Worm (Caenorhabditis elegans) whole organism, young adult: Measurements from ENCODE around the gene msra-1.

Experiments used
- B0019.2 ChIP-seq: fragments of 200-800 bp; sonication (Bioruptor generic); conservative IDR thresholded peaks from 2 replicates; pipeline ENCODE4 v1.3.6; 2022; ENCODE audit warnings: missing genetic modification reagents, missing genetic modification characterization, missing compliant biosample characterization
- B0261.1 ChIP-seq: sonication (generic microtip); optimal IDR thresholded peaks from 2 replicates; lab custom pipeline; 2016; ENCODE audit warnings: mild to moderate bottlenecking, missing genetic modification characterization, moderate library complexity, missing compliant biosample characterization
- B0336.3 ChIP-seq: fragments of 200-800 bp; sonication (Bioruptor generic); IDR thresholded peaks from 2 replicates; pipeline ENCODE4 v1.3.6; 2022; ENCODE audit warnings: missing genetic modification characterization, missing compliant biosample characterization
- C06A6.2 ChIP-seq: fragments of 200-800 bp; sonication (Bioruptor generic); conservative IDR thresholded peaks from 2 replicates; pipeline ENCODE4 v1.3.6; 2022; ENCODE audit warnings: missing genetic modification characterization, missing compliant biosample characterization
- C17E4.6 ChIP-seq: fragments of 200-800 bp; sonication (Bioruptor generic); IDR thresholded peaks from 2 replicates; pipeline ENCODE4 v1.3.6; 2022; ENCODE audit warnings: missing genetic modification reagents, missing genetic modification characterization, missing compliant biosample characterization
- F10E7.11 ChIP-seq: sonication (generic microtip); optimal IDR thresholded peaks from 2 replicates; lab custom pipeline; 2017; ENCODE audit warnings: mild to moderate bottlenecking, missing genetic modification characterization, moderate library complexity, missing compliant biosample characterization
- F33H1.4 ChIP-seq: fragments of 200-800 bp; sonication (Bioruptor generic); IDR thresholded peaks from 2 replicates; pipeline ENCODE4 v1.3.6; 2022; ENCODE audit warnings: missing genetic modification reagents, missing genetic modification characterization, missing compliant biosample characterization
- F49E8.2 ChIP-seq: sonication (generic microtip); optimal IDR thresholded peaks from 3 replicates; lab custom pipeline; 2017; ENCODE audit warnings: missing genetic modification characterization, mild to moderate bottlenecking, missing compliant biosample characterization, antibody characterized with exemption, moderate library complexity; ENCODE audit not compliant: insufficient read depth
- K11D2.4 ChIP-seq: fragments of 200-800 bp; sonication (Bioruptor generic); IDR thresholded peaks from 2 replicates; pipeline ENCODE4 v1.3.6; 2022; ENCODE audit warnings: missing genetic modification reagents, missing genetic modification characterization, missing compliant biosample characterization
- K12H6.12 ChIP-seq: fragments of 200-800 bp; sonication (Bioruptor generic); optimal IDR thresholded peaks from 2 replicates; lab custom pipeline; 2018; ENCODE audit warnings: mild to moderate bottlenecking, missing genetic modification characterization, missing compliant biosample characterization
- T26A5.8 ChIP-seq: sonication (generic microtip); optimal IDR thresholded peaks from 2 replicates; lab custom pipeline; 2016; ENCODE audit warnings: missing genetic modification characterization, missing compliant biosample characterization
- Y53F4B.3 ChIP-seq: fragments of 200-800 bp; sonication (Bioruptor generic); IDR thresholded peaks from 2 replicates; pipeline ENCODE4 v1.3.6; 2022; ENCODE audit warnings: missing genetic modification reagents, missing genetic modification characterization, missing compliant biosample characterization
- Y53G8AR.9 ChIP-seq: fragments of 200-800 bp; sonication (Bioruptor generic); conservative IDR thresholded peaks from 2 replicates; pipeline ENCODE4 v1.3.6; 2022; ENCODE audit warnings: missing genetic modification reagents, missing genetic modification characterization, missing compliant biosample characterization
- Y95B8A.8 ChIP-seq: fragments of 200-800 bp; sonication (Bioruptor generic); IDR thresholded peaks from 2 replicates; pipeline ENCODE4 v1.3.6; 2022; ENCODE audit warnings: missing genetic modification reagents, missing genetic modification characterization, missing compliant biosample characterization
- akir-1 ChIP-seq: fragments of 200-800 bp; sonication (Bioruptor generic); optimal IDR thresholded peaks from 2 replicates; lab custom pipeline; 2018; ENCODE audit warnings: mild to moderate bottlenecking, missing genetic modification characterization, moderate library complexity, missing compliant biosample characterization
- aptf-3 ChIP-seq: fragments of 200-800 bp; sonication (Bioruptor generic); IDR thresholded peaks from 2 replicates; pipeline ENCODE4 v1.3.6; 2022; ENCODE audit warnings: missing genetic modification characterization, missing compliant biosample characterization
- bed-2 ChIP-seq: fragments of 200-800 bp; sonication (Bioruptor generic); IDR thresholded peaks from 2 replicates; pipeline ENCODE4 v1.3.6; 2022; ENCODE audit warnings: missing genetic modification reagents, missing genetic modification characterization, missing compliant biosample characterization
- ceh-58 ChIP-seq: fragments of 200-800 bp; sonication (Bioruptor generic); IDR thresholded peaks from 2 replicates; pipeline ENCODE4 v1.3.6; 2022; ENCODE audit warnings: missing genetic modification characterization, missing compliant biosample characterization
- dpl-1 ChIP-seq: fragments of 150-350 bp; optimal IDR thresholded peaks from 2 replicates; lab custom pipeline; 2014; ENCODE audit warnings: missing biosample characterization, missing genetic modification reagents, missing genetic modification characterization
- egl-18 ChIP-seq: fragments of 200-800 bp; sonication (Bioruptor generic); IDR thresholded peaks from 2 replicates; pipeline ENCODE4 v1.3.6; 2022; ENCODE audit warnings: missing genetic modification reagents, missing genetic modification characterization, missing compliant biosample characterization
- egl-44 ChIP-seq: fragments of 200-800 bp; sonication (Bioruptor generic); IDR thresholded peaks from 2 replicates; pipeline ENCODE4 v1.3.6; 2022; ENCODE audit warnings: missing genetic modification reagents, missing genetic modification characterization, missing compliant biosample characterization
- egrh-3 ChIP-seq: fragments of 200-800 bp; sonication (Bioruptor generic); IDR thresholded peaks from 2 replicates; pipeline ENCODE4 v1.3.6; 2022; ENCODE audit warnings: missing genetic modification reagents, missing genetic modification characterization, missing compliant biosample characterization
- hlh-26 ChIP-seq: fragments of 200-800 bp; sonication (Bioruptor generic); conservative IDR thresholded peaks from 2 replicates; pipeline ENCODE4 v1.3.6; 2022; ENCODE audit warnings: missing genetic modification reagents, missing genetic modification characterization, missing compliant biosample characterization
- hmg-20 ChIP-seq: fragments of 200-800 bp; sonication (Bioruptor generic); IDR thresholded peaks from 2 replicates; pipeline ENCODE4 v1.3.6; 2022; ENCODE audit warnings: missing genetic modification reagents, missing genetic modification characterization, missing compliant biosample characterization
- let-526 ChIP-seq: fragments of 200-800 bp; sonication (Bioruptor generic); IDR thresholded peaks from 2 replicates; pipeline ENCODE4 v1.3.6; 2022; ENCODE audit warnings: missing genetic modification reagents, missing genetic modification characterization, missing compliant biosample characterization
- lin-35 ChIP-seq, 3 experiments: fragments of 150-350 bp in 2 of 3; sonication (generic microtip) in 1 of 3; optimal IDR thresholded peaks; 2 replicates each; lab custom pipeline; 2014 to 2018; ENCODE audit warnings: missing biosample characterization in 3 of 3, missing genetic modification characterization in 3 of 3, missing genetic modification reagents in 3 of 3
- lin-40 ChIP-seq: sonication (generic microtip); optimal IDR thresholded peaks from 2 replicates; lab custom pipeline; 2016; ENCODE audit warnings: missing genetic modification characterization, mild to moderate bottlenecking, missing compliant biosample characterization, missing genotype, missing genetic modification reagents
- madf-10 ChIP-seq: sonication (generic microtip); optimal IDR thresholded peaks from 2 replicates; lab custom pipeline; 2016; ENCODE audit warnings: mild to moderate bottlenecking, missing genetic modification characterization, missing compliant biosample characterization
- mcd-1 ChIP-seq: fragments of 200-800 bp; sonication (Bioruptor generic); IDR thresholded peaks from 2 replicates; pipeline ENCODE4 v1.3.6; 2022; ENCODE audit warnings: missing genetic modification reagents, missing genetic modification characterization, missing compliant biosample characterization
- mxl-1 ChIP-seq: sonication (generic microtip); optimal IDR thresholded peaks from 2 replicates; lab custom pipeline; 2016; ENCODE audit warnings: missing genetic modification characterization, missing compliant biosample characterization
- nfya-2 ChIP-seq: fragments of 200-800 bp; sonication (Bioruptor generic); IDR thresholded peaks from 2 replicates; pipeline ENCODE4 v1.3.6; 2022; ENCODE audit warnings: missing genetic modification reagents, missing genetic modification characterization, missing compliant biosample characterization
- nhr-90 ChIP-seq: sonication (generic microtip); optimal IDR thresholded peaks from 2 replicates; lab custom pipeline; 2016; ENCODE audit warnings: missing genotype, mild to moderate bottlenecking, missing genetic modification characterization, missing compliant biosample characterization
- pha-4 ChIP-seq: fragments of 150-350 bp; sonication (generic microtip); optimal IDR thresholded peaks from 2 replicates; lab custom pipeline; 2014; ENCODE audit warnings: missing biosample characterization, missing genetic modification reagents, missing genetic modification characterization
- rcor-1 ChIP-seq: fragments of 200-800 bp; sonication (Bioruptor generic); IDR thresholded peaks from 2 replicates; pipeline ENCODE4 v1.3.6; 2022; ENCODE audit warnings: missing genetic modification reagents, missing genetic modification characterization, missing compliant biosample characterization
- rpc-1 ChIP-seq, 2 experiments: fragments of 150-350 bp in 1 of 2; sonication (generic microtip) in 1 of 2; optimal IDR thresholded peaks; 2 replicates each; lab custom pipeline; 2014 to 2018; ENCODE audit warnings: missing biosample characterization in 1 of 2, missing genetic modification characterization in 1 of 2, missing genetic modification reagents in 1 of 2, missing genotype in 1 of 2
- snpc-3.4 ChIP-seq: sonication (generic microtip); optimal IDR thresholded peaks from 2 replicates; lab custom pipeline; 2017; ENCODE audit warnings: missing genetic modification characterization, mild to moderate bottlenecking, missing compliant biosample characterization, antibody characterized with exemption, moderate library complexity, missing genotype, missing genetic modification reagents
- snpc-4 ChIP-seq, 5 experiments: fragments of 150-350 bp in 1 of 5; sonication (generic microtip) in 4 of 5; optimal IDR thresholded peaks; 2 replicates each; lab custom pipeline; 2014 to 2018; ENCODE audit warnings: missing genetic modification characterization in 5 of 5, missing biosample characterization in 3 of 5, antibody characterized with exemption in 2 of 5, mild to moderate bottlenecking in 2 of 5, missing compliant biosample characterization in 2 of 5, missing genotype in 2 of 5, moderate library complexity in 2 of 5, missing genetic modification reagents in 1 of 5
- tlf-1 ChIP-seq: fragments of 200-800 bp; sonication (Bioruptor generic); optimal IDR thresholded peaks from 2 replicates; lab custom pipeline; 2018; ENCODE audit warnings: mild to moderate bottlenecking, missing genetic modification characterization, missing compliant biosample characterization
- xnd-1 ChIP-seq: sonication (generic microtip); optimal IDR thresholded peaks from 2 replicates; lab custom pipeline; 2016; ENCODE audit warnings: missing genotype, missing genetic modification reagents, missing genetic modification characterization, missing compliant biosample characterization
- zim-3 ChIP-seq: sonication (generic microtip); optimal IDR thresholded peaks from 2 replicates; lab custom pipeline; 2017; ENCODE audit warnings: mild to moderate bottlenecking, missing genetic modification characterization, moderate library complexity, missing compliant biosample characterization
- ztf-18 ChIP-seq: sonication (generic microtip); optimal IDR thresholded peaks from 2 replicates; lab custom pipeline; 2016; ENCODE audit warnings: missing genotype, mild to moderate bottlenecking, missing genetic modification characterization, missing compliant biosample characterization
- ztf-25 ChIP-seq: fragments of 200-800 bp; sonication (Bioruptor generic); IDR thresholded peaks from 2 replicates; pipeline ENCODE4 v1.3.6; 2022; ENCODE audit warnings: missing genetic modification reagents, missing genetic modification characterization, missing compliant biosample characterization
- ztf-26 ChIP-seq: sonication (generic microtip); optimal IDR thresholded peaks from 2 replicates; lab custom pipeline; 2017; ENCODE audit warnings: missing genetic modification characterization, missing compliant biosample characterization
- ztf-28 ChIP-seq: fragments of 200-800 bp; sonication (Bioruptor generic); IDR thresholded peaks from 2 replicates; pipeline ENCODE4 v1.3.6; 2022; ENCODE audit warnings: missing genetic modification reagents, missing genetic modification characterization, missing compliant biosample characterization

msra-1 gene

ce11 chrII:7319471-7319870 is 44.4 kb downstream of the msra-1 start (continued):
- TF ChIP-seq akir-1 (GFP tag; lab: Kevin White, UChicago) (no peak), T26A5.8 (no peak), mcd-1 (GFP tag; lab: Robert Waterston, UW) (no peak), Y95B8A.8 (GFP tag; lab: Robert Waterston, UW) (no peak), lin-35 (GFP tag; optimal IDR thresholded peaks at IDR 0.05; lab: Kevin White, UChicago) (peak in 1 of 3 experiments; percentile 14), snpc-3.4 (no peak), F10E7.11 (tag; lab: Kevin White, UChicago) (peak; percentile 74), ceh-58 (GFP tag; lab: Robert Waterston, UW) (no peak), pha-4 (tag; lab: Kevin White, UChicago) (no peak), C06A6.2 (no peak), aptf-3 (GFP tag; lab: Robert Waterston, UW) (0 out of 2 replicates have a peak, but pooled peaks have one; percentile 82), B0019.2 (no peak), tlf-1 (GFP tag; lab: Kevin White, UChicago) (no peak), K12H6.12 (peak; percentile 63), bed-2 (GFP tag; lab: Robert Waterston, UW) (no peak), hmg-20 (no peak), nfya-2 (GFP tag; lab: Robert Waterston, UW) (0 out of 2 replicates have a peak, but pooled peaks have one; percentile 38), nhr-90 (no peak), egl-18 (no peak), C17E4.6 (no peak), F49E8.2 (no peak), K11D2.4 (peak; percentile 71), snpc-4 (GFP tag; optimal IDR thresholded peaks at IDR 0.05; lab: Kevin White, UChicago) (no peak), snpc-4 (tag; optimal IDR thresholded peaks at IDR 0.05; lab: Kevin White, UChicago) (no peak), xnd-1 (tag; lab: Kevin White, UChicago) (no peak), F33H1.4 (GFP tag; lab: Robert Waterston, UW) (no peak), rcor-1 (GFP tag; lab: Robert Waterston, UW) (no peak), let-526 (GFP tag; lab: Robert Waterston, UW) (no peak), egl-44 (GFP tag; lab: Robert Waterston, UW) (no peak), rpc-1 (optimal IDR thresholded peaks at IDR 0.05; lab: Kevin White, UChicago) (no peak), rpc-1 (tag; optimal IDR thresholded peaks at IDR 0.05; lab: Kevin White, UChicago) (no peak), Y53F4B.3 (GFP tag; lab: Robert Waterston, UW) (no peak), ztf-28 (GFP tag; lab: Robert Waterston, UW) (no peak), lin-40 (tag; lab: Kevin White, UChicago) (no peak), ztf-26 (tag; lab: Kevin White, UChicago) (no peak), mxl-1 (tag; lab: Kevin White, UChicago) (no peak), B0336.3 (GFP tag; lab: Robert Waterston, UW) (0 out of 2 replicates have a peak, but pooled peaks have one; percentile 23)

ce11 chrII:7317468-7317867 is 46.4 kb downstream of the msra-1 start, which contains the start of gene F21D12.2:
TSS of gene F21D12.2 (plus strand) at chrII:7317768.
- TF ChIP-seq Y53G8AR.9 (GFP tag; lab: Robert Waterston, UW), result no peak
- TF ChIP-seq hlh-26 (GFP tag; lab: Robert Waterston, UW), result no peak
- TF ChIP-seq madf-10, result no peak
- no peak for TF ChIP-seq T26A5.8
- no peak for TF ChIP-seq ztf-25 (GFP tag; lab: Robert Waterston, UW)
- TF ChIP-seq ztf-18 (tag; lab: Kevin White, UChicago), result no peak
- TF ChIP-seq dpl-1 (GFP tag; lab: Kevin White, UChicago), result no peak
- no peak for TF ChIP-seq nfya-2 (GFP tag; lab: Robert Waterston, UW)
- no peak for TF ChIP-seq zim-3 (tag; lab: Kevin White, UChicago)
- TF ChIP-seq B0261.1, result no peak
- no peak for TF ChIP-seq aptf-3 (GFP tag; lab: Robert Waterston, UW)
- TF ChIP-seq egrh-3 (GFP tag; lab: Robert Waterston, UW), result no peak
- no peak for TF ChIP-seq xnd-1 (tag; lab: Kevin White, UChicago)
- TF ChIP-seq, all 124 proteins: peak for 0
